Worm (Caenorhabditis elegans): ENCODE measurements around the gene F42G8.8.

F42G8.8 gene

ce11 chrIV:8118790-8119189, at the start of gene F42G8.8:
TSS of gene F42G8.8 (plus strand) at chrIV:8119090.
- no peak for TF ChIP-seq him-1 (tag; optimal IDR thresholded peaks at IDR 0.05)
- TF ChIP-seq W03F9.2 (tag; optimal IDR thresholded peaks at IDR 0.05), result no peak
- no peak for TF ChIP-seq dao-5 (tag; optimal IDR thresholded peaks at IDR 0.05)

- TF ChIP-seq W03F9.2 (tag; optimal IDR thresholded peaks at IDR 0.05) (no peak), dao-5 (tag; optimal IDR thresholded peaks at IDR 0.05) (no peak), him-1 (tag; optimal IDR thresholded peaks at IDR 0.05) (no peak)
Observed at ce11 chrIV:8069104-8069503, 49.8 kb upstream of the F42G8.8 start.

ce11 chrIV:8070299-8070698, 48.6 kb upstream of the F42G8.8 start:
- TF ChIP-seq dao-5 (tag; optimal IDR thresholded peaks at IDR 0.05) (no peak), him-1 (tag; optimal IDR thresholded peaks at IDR 0.05) (no peak), W03F9.2 (tag; optimal IDR thresholded peaks at IDR 0.05) (no peak)

ce11 chrIV:8070934-8071333, 48.0 kb upstream of the F42G8.8 start:
- TF ChIP-seq W03F9.2 (tag; optimal IDR thresholded peaks at IDR 0.05), result no peak
- no peak for TF ChIP-seq dao-5 (tag; optimal IDR thresholded peaks at IDR 0.05)
- TF ChIP-seq him-1 (tag; optimal IDR thresholded peaks at IDR 0.05), result no peak

- TF ChIP-seq W03F9.2 (tag; optimal IDR thresholded peaks at IDR 0.05) (no peak), him-1 (tag; optimal IDR thresholded peaks at IDR 0.05) (no peak), dao-5 (tag; optimal IDR thresholded peaks at IDR 0.05) (no peak)
Observed at ce11 chrIV:8075516-8075915, 43.4 kb upstream of the F42G8.8 start.

- TF ChIP-seq dao-5 (tag; optimal IDR thresholded peaks at IDR 0.05) (no peak), W03F9.2 (tag; optimal IDR thresholded peaks at IDR 0.05) (no peak), him-1 (tag; optimal IDR thresholded peaks at IDR 0.05) (no peak)
Observed at ce11 chrIV:8076511-8076910, 42.4 kb upstream of the F42G8.8 start.

ce11 chrIV:8080166-8080565, 38.7 kb upstream of the F42G8.8 start:
- TF ChIP-seq W03F9.2 (tag; optimal IDR thresholded peaks at IDR 0.05) (no peak), him-1 (tag; optimal IDR thresholded peaks at IDR 0.05) (no peak), dao-5 (tag; optimal IDR thresholded peaks at IDR 0.05) (no peak)

- TF ChIP-seq W03F9.2 (tag; optimal IDR thresholded peaks at IDR 0.05) (no peak), him-1 (tag; optimal IDR thresholded peaks at IDR 0.05) (no peak), dao-5 (tag; optimal IDR thresholded peaks at IDR 0.05) (no peak)
Observed at ce11 chrIV:8080782-8081181, 38.1 kb upstream of the F42G8.8 start.

ce11 chrIV:8086552-8086951, 32.3 kb upstream of the F42G8.8 start, which contains the start of gene nsy-7:
TSS of gene nsy-7 (minus strand) at chrIV:8086652.
- TF ChIP-seq W03F9.2 (tag; optimal IDR thresholded peaks at IDR 0.05) (no peak), dao-5 (tag; optimal IDR thresholded peaks at IDR 0.05) (no peak), him-1 (tag; optimal IDR thresholded peaks at IDR 0.05) (no peak)

ce11 chrIV:8091539-8091938, 27.4 kb upstream of the F42G8.8 start:
- TF ChIP-seq him-1 (tag; optimal IDR thresholded peaks at IDR 0.05) (no peak), dao-5 (tag; optimal IDR thresholded peaks at IDR 0.05) (no peak), W03F9.2 (tag; optimal IDR thresholded peaks at IDR 0.05) (no peak)

- no peak for TF ChIP-seq dao-5 (tag; optimal IDR thresholded peaks at IDR 0.05)
- TF ChIP-seq W03F9.2 (tag; optimal IDR thresholded peaks at IDR 0.05), result no peak
- TF ChIP-seq him-1 (tag; optimal IDR thresholded peaks at IDR 0.05), result no peak
Observed at ce11 chrIV:8096375-8096774, 22.5 kb upstream of the F42G8.8 start.

ce11 chrIV:8099601-8100000, 19.3 kb upstream of the F42G8.8 start, which contains the start of gene Y42H9AR.2:
TSS of gene Y42H9AR.2 (plus strand) at chrIV:8099901.
- TF ChIP-seq dao-5 (tag; optimal IDR thresholded peaks at IDR 0.05) (no peak), W03F9.2 (tag; optimal IDR thresholded peaks at IDR 0.05) (no peak), him-1 (tag; optimal IDR thresholded peaks at IDR 0.05) (no peak)

ce11 chrIV:8102231-8102630, 16.7 kb upstream of the F42G8.8 start, which contains the start of gene Y42H9AR.5:
TSS of gene Y42H9AR.5 (plus strand) at chrIV:8102531.
- TF ChIP-seq him-1 (tag; optimal IDR thresholded peaks at IDR 0.05) (no peak), W03F9.2 (tag; optimal IDR thresholded peaks at IDR 0.05) (no peak), dao-5 (tag; optimal IDR thresholded peaks at IDR 0.05) (no peak)

- TF ChIP-seq W03F9.2 (tag; optimal IDR thresholded peaks at IDR 0.05) (no peak), dao-5 (tag; optimal IDR thresholded peaks at IDR 0.05) (no peak), him-1 (tag; optimal IDR thresholded peaks at IDR 0.05) (no peak)
Observed at ce11 chrIV:8103196-8103595, 15.7 kb upstream of the F42G8.8 start.

ce11 chrIV:8105083-8105482, 13.8 kb upstream of the F42G8.8 start:
- TF ChIP-seq dao-5 (tag; optimal IDR thresholded peaks at IDR 0.05), result no peak
- no peak for TF ChIP-seq W03F9.2 (tag; optimal IDR thresholded peaks at IDR 0.05)
- no peak for TF ChIP-seq him-1 (tag; optimal IDR thresholded peaks at IDR 0.05)
